Worm (Caenorhabditis elegans): ENCODE results near the gene F20H11.1.

F20H11.1 gene

DNA sequence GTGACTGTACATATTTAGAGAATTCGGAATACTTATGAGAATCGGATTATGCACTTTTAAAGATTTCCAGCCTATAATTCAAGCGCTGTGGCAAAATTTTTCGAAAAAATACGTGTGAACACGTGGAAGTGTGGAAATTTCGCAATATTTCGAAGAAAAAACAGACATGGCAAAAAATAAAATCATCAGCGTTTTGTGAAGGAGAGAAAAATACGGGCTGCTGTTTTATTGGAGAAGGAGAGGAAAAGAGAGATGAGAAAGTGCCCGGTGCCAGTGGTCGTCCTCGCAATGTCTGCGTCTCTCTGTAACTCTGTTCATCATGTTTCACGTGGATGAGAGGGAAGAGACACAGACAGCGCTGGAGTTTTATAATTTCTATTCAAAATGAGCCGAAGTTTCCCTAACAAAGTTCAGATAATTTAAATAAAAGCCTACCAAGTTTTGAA is 14.1 kb upstream of the F20H11.1 start:
- TF ChIP-seq mdt-29 (GFP tag; IDR thresholded peaks at IDR 0.05): peak; percentile 54; the same call in 1 of the 2 replicates
- no peak for TF ChIP-seq ceh-32 (tag; optimal IDR thresholded peaks at IDR 0.05; ENCODE audit: poor library complexity)
- TF ChIP-seq cey-2 (tag; optimal IDR thresholded peaks at IDR 0.05; ENCODE audit: borderline replicate concordance, insufficient read depth): peak; percentile 7
- TF ChIP-seq snpc-1.2 (GFP tag; IDR thresholded peaks at IDR 0.05): no peak
- 0 out of 2 replicates have a peak, but pooled peaks have one; percentile 25 for TF ChIP-seq dmd-9 (GFP tag; IDR thresholded peaks at IDR 0.05)
- no peak for TF ChIP-seq daf-12 (tag; optimal IDR thresholded peaks at IDR 0.05)
- TF ChIP-seq zfp-3 (GFP tag; conservative IDR thresholded peaks at IDR 0.05): peak; percentile 82
- TF ChIP-seq ces-1 (GFP tag; optimal IDR thresholded peaks at IDR 0.05): no peak
- no peak for TF ChIP-seq aha-1 (tag)
- peak; percentile 54 for TF ChIP-seq sdz-12 (GFP tag; optimal IDR thresholded peaks at IDR 0.05)
- no peak for TF ChIP-seq egl-27 (tag; optimal IDR thresholded peaks at IDR 0.05)
- no peak; the same call in 1 of the 2 replicates for TF ChIP-seq Y48G9A.11 (GFP tag; IDR thresholded peaks at IDR 0.05)
- peak; percentile 62 for TF ChIP-seq nhr-48 (tag; optimal IDR thresholded peaks at IDR 0.05)
- peak; percentile 66 for TF ChIP-seq ctbp-1 (GFP tag; IDR thresholded peaks at IDR 0.05)
- TF ChIP-seq fos-1 (tag; optimal IDR thresholded peaks at IDR 0.05): no peak
- peak; percentile 62 to 84 for TF ChIP-seq lsy-2 (tag; optimal IDR thresholded peaks at IDR 0.05)
- peak; percentile 86 for TF ChIP-seq hlh-11 (tag; optimal IDR thresholded peaks at IDR 0.05)
- peak; percentile 77 for TF ChIP-seq duxl-1 (tag; optimal IDR thresholded peaks at IDR 0.05; ENCODE audit: poor library complexity)
- TF ChIP-seq unc-130 (GFP tag; optimal IDR thresholded peaks at IDR 0.05): peak; percentile 52
- 0 out of 2 replicates have a peak, but pooled peaks have one; percentile 24 for TF ChIP-seq set-16 (GFP tag; IDR thresholded peaks at IDR 0.05)
- peak; percentile 86 for TF ChIP-seq mes-2 (tag; optimal IDR thresholded peaks at IDR 0.05; ENCODE audit: poor library complexity, severe bottlenecking)
- peak; percentile 74 for TF ChIP-seq T26A8.4 (GFP tag; IDR thresholded peaks at IDR 0.05)
- TF ChIP-seq lim-7 (GFP tag; IDR thresholded peaks at IDR 0.05): peak; percentile 54; the same call in 1 of the 2 replicates
- TF ChIP-seq nhr-237 (tag; optimal IDR thresholded peaks at IDR 0.05): no peak
- no peak for TF ChIP-seq F44E2.7 (GFP tag; IDR thresholded peaks at IDR 0.05)
- TF ChIP-seq ceh-82 (tag; optimal IDR thresholded peaks at IDR 0.05): no peak
- TF ChIP-seq jun-1 (tag; optimal IDR thresholded peaks at IDR 0.05): peak; percentile 10
- TF ChIP-seq ceh-28 (tag; optimal IDR thresholded peaks at IDR 0.05): no peak
- TF ChIP-seq spr-1 (tag; optimal IDR thresholded peaks at IDR 0.05): peak; percentile 57
- no peak for TF ChIP-seq zfp-2 (tag; optimal IDR thresholded peaks at IDR 0.05)
- TF ChIP-seq dmd-6 (GFP tag; IDR thresholded peaks at IDR 0.05): peak; percentile 62
- TF ChIP-seq egl-43 (GFP tag; IDR thresholded peaks at IDR 0.05): peak; percentile 65; the same call in 1 of the 2 replicates
- no peak for TF ChIP-seq zag-1 (tag; optimal IDR thresholded peaks at IDR 0.05)
- TF ChIP-seq php-3 (GFP tag; IDR thresholded peaks at IDR 0.05): no peak
- TF ChIP-seq D1046.2 (GFP tag; IDR thresholded peaks at IDR 0.05): no peak; the same call in 1 of the 2 replicates
- TF ChIP-seq pha-4 (GFP tag; IDR thresholded peaks at IDR 0.05): peak; percentile 86
- TF ChIP-seq pha-4 (tag; optimal IDR thresholded peaks at IDR 0.05): no peak
- no peak for TF ChIP-seq R02D3.7 (tag; optimal IDR thresholded peaks at IDR 0.05)
- no peak for TF ChIP-seq ceh-62 (tag; optimal IDR thresholded peaks at IDR 0.05)
- no peak for TF ChIP-seq F10B5.3 (tag; optimal IDR thresholded peaks at IDR 0.05)
- TF ChIP-seq nhr-76 (tag; optimal IDR thresholded peaks at IDR 0.05): no peak
- TF ChIP-seq mep-1 (tag; optimal IDR thresholded peaks at IDR 0.05): peak; percentile 87
- TF ChIP-seq lin-29 (GFP tag; IDR thresholded peaks at IDR 0.05): no peak
- no peak for TF ChIP-seq zip-2 (tag; optimal IDR thresholded peaks at IDR 0.05)
- no peak for TF ChIP-seq nhr-10 (tag; optimal IDR thresholded peaks at IDR 0.05)
- TF ChIP-seq T20F7.1 (GFP tag; optimal IDR thresholded peaks at IDR 0.05): peak; percentile 67
- TF ChIP-seq attf-4 (tag; optimal IDR thresholded peaks at IDR 0.05): no peak
- TF ChIP-seq ceh-44 (GFP tag; IDR thresholded peaks at IDR 0.05): no peak
- TF ChIP-seq daf-8 (GFP tag; IDR thresholded peaks at IDR 0.05): no peak
- no peak for TF ChIP-seq snpc-4 (tag; optimal IDR thresholded peaks at IDR 0.05)
- 0 out of 2 replicates have a peak, but pooled peaks have one; percentile 33 for TF ChIP-seq ZK337.2 (GFP tag; IDR thresholded peaks at IDR 0.05)
- TF ChIP-seq unc-39 (tag; optimal IDR thresholded peaks at IDR 0.05): no peak
